Worm (Caenorhabditis elegans): ENCODE results near the gene C45B11.5.

- no peak for TF ChIP-seq ama-1 (optimal IDR thresholded peaks at IDR 0.05)
- TF ChIP-seq tra-4 (tag; optimal IDR thresholded peaks at IDR 0.05) = no peak
- TF ChIP-seq B0310.2 (tag; optimal IDR thresholded peaks at IDR 0.05) = no peak
- no peak for TF ChIP-seq tbx-37 (GFP tag; conservative IDR thresholded peaks at IDR 0.05)
- no peak for TF ChIP-seq hnd-1 (tag; optimal IDR thresholded peaks at IDR 0.05)
- no peak for TF ChIP-seq ets-7 (tag; optimal IDR thresholded peaks at IDR 0.05)
- no peak for TF ChIP-seq sea-1 (GFP tag; conservative IDR thresholded peaks at IDR 0.05)
- no peak for TF ChIP-seq ceh-13 (GFP tag; optimal IDR thresholded peaks at IDR 0.05)
- TF ChIP-seq F13C5.2 (tag; optimal IDR thresholded peaks at IDR 0.05) = no peak
- TF ChIP-seq aly-1 (tag; optimal IDR thresholded peaks at IDR 0.05) = no peak
Measured at ce11 chrV:11027740-11028139, 13.9 kb upstream of the C45B11.5 start.

Measured in whole organism, early embryonic.